Fruit fly (Drosophila melanogaster) whole organism, embryonic: Measurements from ENCODE around the gene CG16710.

ENCODE experiments used
- CG11085 ChIP-seq: fragments of 200-800 bp; sonication (Bioruptor generic); IDR thresholded peaks from 2 replicates; pipeline ENCODE4 v1.3.6; 2022; ENCODE audit warnings: missing biosample characterization, missing genetic modification characterization
- CG11560 ChIP-seq: fragments of 200-800 bp; sonication (Bioruptor generic); IDR thresholded peaks from 3 replicates; pipeline ENCODE4 v1.3.6; 2022; ENCODE audit warnings: missing biosample characterization, missing genetic modification characterization
- CG11696 ChIP-seq: fragments of 200-800 bp; sonication (Bioruptor generic); IDR thresholded peaks from 2 replicates; pipeline ENCODE4 v1.3.6; 2022; ENCODE audit warnings: missing biosample characterization, missing genetic modification characterization
- CG1233 ChIP-seq: fragments of 200-800 bp; sonication (Bioruptor generic); optimal IDR thresholded peaks from 4 replicates; lab custom pipeline; 2018; ENCODE audit warnings: missing biosample characterization, mild to moderate bottlenecking, missing genetic modification characterization
- CG12391 ChIP-seq: fragments of 200-800 bp; sonication (Bioruptor generic); optimal IDR thresholded peaks from 3 replicates; lab custom pipeline; 2018; ENCODE audit warnings: missing biosample characterization, mild to moderate bottlenecking, missing genetic modification characterization, moderate library complexity
- CG13775 ChIP-seq: fragments of 200-800 bp; sonication (Bioruptor generic); optimal IDR thresholded peaks from 3 replicates; lab custom pipeline; 2017; ENCODE audit warnings: missing biosample characterization, mild to moderate bottlenecking, missing genetic modification characterization
- CG14441 ChIP-seq: fragments of 200-800 bp; sonication (Bioruptor generic); IDR thresholded peaks from 2 replicates; pipeline ENCODE4 v1.3.6; 2022; ENCODE audit warnings: missing biosample characterization, missing genetic modification characterization
- CG15601 ChIP-seq: fragments of 200-800 bp; sonication (Bioruptor generic); optimal IDR thresholded peaks from 3 replicates; lab custom pipeline; 2019; ENCODE audit warnings: missing biosample characterization, mild to moderate bottlenecking, missing genetic modification characterization, moderate library complexity
- CG16779 ChIP-seq: fragments of 200-800 bp; sonication (Bioruptor generic); IDR thresholded peaks from 2 replicates; pipeline ENCODE4 v1.3.6; 2022; ENCODE audit warnings: missing biosample characterization, missing genetic modification characterization
- CG17802 ChIP-seq: fragments of 200-800 bp; sonication (Bioruptor generic); optimal IDR thresholded peaks from 2 replicates; lab custom pipeline; 2018; ENCODE audit warnings: missing biosample characterization, mild to moderate bottlenecking, missing genetic modification characterization, moderate library complexity
- CG18262 ChIP-seq: fragments of 200-800 bp; optimal IDR thresholded peaks from 3 replicates; lab custom pipeline; 2019; ENCODE audit warnings: missing biosample characterization, mild to moderate bottlenecking, missing genetic modification characterization, moderate library complexity
- CG2199 ChIP-seq: fragments of 200-800 bp; sonication (Bioruptor generic); IDR thresholded peaks from 3 replicates; pipeline ENCODE4 v1.3.6; 2022; ENCODE audit warnings: missing biosample characterization, missing genetic modification characterization
- CG2678 ChIP-seq: fragments of 200-800 bp; sonication (Bioruptor generic); optimal IDR thresholded peaks from 3 replicates; lab custom pipeline; 2019; ENCODE audit warnings: missing biosample characterization, mild to moderate bottlenecking, missing genetic modification characterization, moderate library complexity
- CG31224 ChIP-seq: fragments of 200-800 bp; sonication (Bioruptor generic); IDR thresholded peaks from 2 replicates; pipeline ENCODE4 v1.3.6; 2022; ENCODE audit warnings: missing biosample characterization, missing genetic modification characterization
- CG3281 ChIP-seq: fragments of 200-800 bp; sonication (Bioruptor generic); optimal IDR thresholded peaks from 3 replicates; lab custom pipeline; 2017; ENCODE audit warnings: missing biosample characterization, mild to moderate bottlenecking, missing genetic modification characterization
- CG4820 ChIP-seq: fragments of 200-800 bp; sonication (Bioruptor generic); optimal IDR thresholded peaks from 3 replicates; lab custom pipeline; 2016; ENCODE audit warnings: missing biosample characterization, missing genetic modification characterization
- CG5953 ChIP-seq: fragments of 200-800 bp; sonication (Bioruptor generic); IDR thresholded peaks from 2 replicates; pipeline ENCODE4 v1.3.6; 2022; ENCODE audit warnings: missing biosample characterization, missing genetic modification characterization
- CG6854 ChIP-seq: fragments of 200-800 bp; sonication (Bioruptor generic); optimal IDR thresholded peaks from 3 replicates; lab custom pipeline; 2017; ENCODE audit warnings: missing biosample characterization, mild to moderate bottlenecking, missing genetic modification characterization
- CG7372 ChIP-seq: fragments of 200-800 bp; sonication (Bioruptor generic); IDR thresholded peaks from 2 replicates; pipeline ENCODE4 v1.3.6; 2022; ENCODE audit warnings: missing biosample characterization, missing genetic modification characterization
- CG7963 ChIP-seq: fragments of 200-800 bp; sonication (Bioruptor generic); IDR thresholded peaks from 3 replicates; pipeline ENCODE4 v1.3.6; 2022; ENCODE audit warnings: missing biosample characterization, missing genetic modification characterization; ENCODE audit not compliant: partially characterized antibody
- CTCF ChIP-seq: fragments of 200-800 bp; sonication (Bioruptor generic); optimal IDR thresholded peaks from 2 replicates; lab custom pipeline; 2017; ENCODE audit warnings: missing biosample characterization, mild to moderate bottlenecking, missing genetic modification characterization, moderate library complexity
- D19A ChIP-seq: fragments of 200-800 bp; optimal IDR thresholded peaks from 3 replicates; lab custom pipeline; 2019; ENCODE audit warnings: missing biosample characterization, mild to moderate bottlenecking, missing genetic modification characterization, moderate library complexity
- Deaf1 ChIP-seq: fragments of 200-800 bp; optimal IDR thresholded peaks from 3 replicates; lab custom pipeline; 2019; ENCODE audit warnings: missing biosample characterization, mild to moderate bottlenecking, missing genetic modification characterization, moderate library complexity
- Ets97D ChIP-seq: fragments of 200-800 bp; sonication (Bioruptor generic); optimal IDR thresholded peaks from 3 replicates; lab custom pipeline; 2016; ENCODE audit warnings: missing biosample characterization, missing genetic modification characterization
- H2.0 ChIP-seq: fragments of 200-800 bp; sonication (Bioruptor generic); IDR thresholded peaks from 2 replicates; pipeline ENCODE4 v1.3.6; 2022; ENCODE audit warnings: missing biosample characterization, missing genetic modification characterization
- Lhr ChIP-seq: fragments of 200-800 bp; sonication (Bioruptor generic); optimal IDR thresholded peaks from 3 replicates; lab custom pipeline; 2017; ENCODE audit warnings: mild to moderate bottlenecking, missing biosample characterization, missing genetic modification reagents, missing genetic modification characterization
- Med ChIP-seq: fragments of 200-800 bp; sonication (Bioruptor generic); peaks from one replicate; lab custom pipeline; 2016; ENCODE audit warnings: missing biosample characterization, missing genetic modification characterization, mild to moderate bottlenecking, inconsistent platforms, moderate library complexity
- Opbp ChIP-seq: fragments of 200-800 bp; sonication (Bioruptor generic); IDR thresholded peaks from 3 replicates; pipeline ENCODE4 v1.3.6; 2022; ENCODE audit warnings: missing biosample characterization, missing genetic modification characterization; ENCODE audit not compliant: partially characterized antibody
- TFAM ChIP-seq: fragments of 200-800 bp; sonication (Bioruptor generic); optimal IDR thresholded peaks from 2 replicates; lab custom pipeline; 2017; ENCODE audit warnings: missing biosample characterization, missing genetic modification characterization, inconsistent platforms
- ap ChIP-seq: fragments of 200-800 bp; sonication (Bioruptor generic); IDR thresholded peaks from 2 replicates; pipeline ENCODE4 v1.3.6; 2022; ENCODE audit warnings: missing biosample characterization, missing genetic modification characterization
- ase ChIP-seq: fragments of 200-800 bp; sonication (Bioruptor generic); IDR thresholded peaks from 3 replicates; pipeline ENCODE4 v1.3.6; 2022; ENCODE audit warnings: missing biosample characterization, missing genetic modification characterization
- ato ChIP-seq: fragments of 200-800 bp; sonication (Bioruptor generic); IDR thresholded peaks from 2 replicates; pipeline ENCODE4 v1.3.6; 2022; ENCODE audit warnings: missing biosample characterization, missing genetic modification characterization; ENCODE audit not compliant: partially characterized antibody
- bcd ChIP-seq: fragments of 200-800 bp; sonication (Bioruptor generic); optimal IDR thresholded peaks from 2 replicates; lab custom pipeline; 2017; ENCODE audit warnings: missing biosample characterization, mild to moderate bottlenecking, missing genetic modification characterization
- ci ChIP-seq: fragments of 200-800 bp; sonication (Bioruptor generic); IDR thresholded peaks from 3 replicates; pipeline ENCODE4 v1.3.6; 2022; ENCODE audit warnings: missing biosample characterization, missing genetic modification characterization
- dpn ChIP-seq, 2 experiments: fragments of 200-800 bp; sonication (Bioruptor generic); optimal IDR thresholded peaks; 3 replicates each; lab custom pipeline; 2016; ENCODE audit warnings: missing biosample characterization in 2 of 2, missing genetic modification characterization in 2 of 2
- fd102C ChIP-seq: fragments of 200-800 bp; sonication (Bioruptor generic); optimal IDR thresholded peaks from 2 replicates; lab custom pipeline; 2018; ENCODE audit warnings: missing biosample characterization, mild to moderate bottlenecking, missing genetic modification characterization, moderate library complexity
- hb ChIP-seq: fragments of 200-800 bp; sonication (Bioruptor generic); IDR thresholded peaks from 3 replicates; pipeline ENCODE4 v1.3.6; 2022; ENCODE audit warnings: missing biosample characterization, missing genetic modification characterization; ENCODE audit not compliant: partially characterized antibody
- ind ChIP-seq: fragments of 200-800 bp; sonication (Bioruptor generic); optimal IDR thresholded peaks from 3 replicates; lab custom pipeline; 2016; ENCODE audit warnings: missing biosample characterization, missing genetic modification characterization
- jumu ChIP-seq: fragments of 200-800 bp; sonication (Bioruptor generic); optimal IDR thresholded peaks from 3 replicates; lab custom pipeline; 2016; ENCODE audit warnings: missing biosample characterization, missing genetic modification characterization
- kay ChIP-seq: fragments of 200-800 bp; sonication (Bioruptor generic); optimal IDR thresholded peaks from 2 replicates; lab custom pipeline; 2016; ENCODE audit warnings: missing biosample characterization, missing genetic modification characterization
- lbe ChIP-seq: fragments of 200-800 bp; sonication (Bioruptor generic); optimal IDR thresholded peaks from 2 replicates; lab custom pipeline; 2016; ENCODE audit warnings: missing biosample characterization, mild to moderate bottlenecking, missing genetic modification characterization
- lilli ChIP-seq: fragments of 200-800 bp; sonication (Bioruptor generic); optimal IDR thresholded peaks from 3 replicates; lab custom pipeline; 2016; ENCODE audit warnings: missing biosample characterization, missing genetic modification characterization
- maf-S ChIP-seq: fragments of 200-800 bp; sonication (Bioruptor generic); optimal IDR thresholded peaks from 2 replicates; lab custom pipeline; 2016; ENCODE audit warnings: missing biosample characterization, missing genetic modification characterization
- nmo ChIP-seq: fragments of 200-800 bp; sonication (Bioruptor generic); optimal IDR thresholded peaks from 2 replicates; lab custom pipeline; 2018; ENCODE audit warnings: missing biosample characterization, mild to moderate bottlenecking, missing genetic modification characterization, moderate library complexity
- p53 ChIP-seq: fragments of 200-800 bp; sonication (Bioruptor generic); optimal IDR thresholded peaks from 2 replicates; lab custom pipeline; 2016; ENCODE audit warnings: missing biosample characterization, missing genetic modification characterization
- pros ChIP-seq: fragments of 200-800 bp; sonication (Bioruptor generic); optimal IDR thresholded peaks from 3 replicates; lab custom pipeline; 2019; ENCODE audit warnings: missing biosample characterization, mild to moderate bottlenecking, missing genetic modification characterization, moderate library complexity
- tgo ChIP-seq: fragments of 200-800 bp; sonication (Bioruptor generic); IDR thresholded peaks from 3 replicates; pipeline ENCODE4 v1.3.6; 2022; ENCODE audit warnings: missing biosample characterization, missing genetic modification characterization
- tin ChIP-seq: fragments of 200-800 bp; sonication (Bioruptor generic); optimal IDR thresholded peaks from 3 replicates; lab custom pipeline; 2016; ENCODE audit warnings: missing biosample characterization, missing genetic modification characterization
- tio ChIP-seq: fragments of 200-800 bp; sonication (Bioruptor generic); optimal IDR thresholded peaks from 2 replicates; lab custom pipeline; 2017; ENCODE audit warnings: missing biosample characterization, missing genetic modification characterization, inconsistent platforms
- trem ChIP-seq: fragments of 200-800 bp; optimal IDR thresholded peaks from 3 replicates; lab custom pipeline; 2019; ENCODE audit warnings: missing biosample characterization, mild to moderate bottlenecking, missing genetic modification characterization, moderate library complexity

Gene CG16710

dm6 chr3R:23721936-23722335, 39.6 kb downstream of the CG16710 start (continued):
- TF ChIP-seq CG11085 (GFP tag; lab: Robert Waterston, UW) (0 out of 2 replicates have a peak, but pooled peaks have one; percentile 11), pros (peak; percentile 80), CG2678 (tag; lab: Kevin White, UChicago) (peak; percentile 42), H2.0 (GFP tag; lab: Robert Waterston, UW) (no peak), Ets97D (GFP tag; lab: Kevin White, UChicago) (peak; percentile 2), CTCF (GFP tag; lab: Kevin White, UChicago) (peak; percentile 98), Lhr (GFP tag; lab: Kevin White, UChicago) (peak; percentile 87), ind (GFP tag; lab: Kevin White, UChicago) (peak; percentile 21), CG6854 (GFP tag; lab: Kevin White, UChicago) (no peak), tin (GFP tag; lab: Kevin White, UChicago) (no peak), Opbp (GFP tag; lab: Robert Waterston, UW) (no peak), Med (peak; percentile 75), Deaf1 (peak; percentile 0), CG1233 (GFP tag; lab: Kevin White, UChicago) (no peak), CG2199 (peak; percentile 93), CG31224 (GFP tag; lab: Robert Waterston, UW) (no peak), nmo (GFP tag; lab: Kevin White, UChicago) (peak; percentile 50), CG18262 (peak; percentile 26), CG15601 (tag; lab: Kevin White, UChicago) (peak; percentile 52), hb (GFP tag; lab: Robert Waterston, UW) (no peak), lbe (GFP tag; lab: Kevin White, UChicago) (peak; percentile 15), lilli (peak; percentile 34), kay (GFP tag; lab: Kevin White, UChicago) (peak; percentile 8), CG7372 (GFP tag; lab: Robert Waterston, UW) (peak; percentile 13; the same call in 1 of the 2 replicates), ci (GFP tag; lab: Robert Waterston, UW) (0 out of 3 replicates have a peak, but pooled peaks have one; percentile 26), ato (GFP tag; lab: Robert Waterston, UW) (no peak), CG12391 (peak; percentile 43)

- no peak for TF ChIP-seq CG16779 (GFP tag; lab: Robert Waterston, UW)
- peak; percentile 80 for TF ChIP-seq bcd (GFP tag; lab: Kevin White, UChicago)
- TF ChIP-seq nmo (GFP tag; lab: Kevin White, UChicago) = peak; percentile 90
- TF ChIP-seq Deaf1 = peak; percentile 40
- TF ChIP-seq CG7963 (GFP tag; lab: Robert Waterston, UW) = no peak
- TF ChIP-seq fd102C (GFP tag; lab: Kevin White, UChicago) = no peak
- peak; percentile 63; the same call in 1 of the 2 replicates for TF ChIP-seq CG5953
- TF ChIP-seq D19A (tag; lab: Kevin White, UChicago) = peak; percentile 76
- peak; percentile 58; the same call in 1 of the 3 replicates for TF ChIP-seq ase (GFP tag; lab: Robert Waterston, UW)
- TF ChIP-seq tgo (GFP tag; lab: Robert Waterston, UW) = peak; percentile 92
- no peak for TF ChIP-seq jumu (GFP tag; lab: Kevin White, UChicago)
- no peak for TF ChIP-seq CG17802 (tag; lab: Kevin White, UChicago)
- TF ChIP-seq CG13775 (GFP tag; lab: Kevin White, UChicago) = peak; percentile 71
- no peak for TF ChIP-seq p53 (GFP tag; lab: Kevin White, UChicago)
- peak; percentile 49 for TF ChIP-seq CG4820 (GFP tag; lab: Kevin White, UChicago)
- peak; percentile 70 for TF ChIP-seq CG11696
- TF ChIP-seq CG11560 (tag; lab: Robert Waterston, UW) = peak; percentile 51; the same call in 2 of the 3 replicates
- peak in 1 of 2 experiments; percentile 86 for TF ChIP-seq dpn (GFP tag; optimal IDR thresholded peaks at IDR 0.05; lab: Kevin White, UChicago)
- TF ChIP-seq CG1233 (GFP tag; lab: Kevin White, UChicago) = peak; percentile 75
- TF ChIP-seq trem (tag; lab: Kevin White, UChicago) = peak; percentile 45
- peak; percentile 59 for TF ChIP-seq tio (GFP tag; lab: Kevin White, UChicago)
- TF ChIP-seq CG3281 (GFP tag; lab: Kevin White, UChicago) = peak; percentile 86
- TF ChIP-seq maf-S = no peak
- TF ChIP-seq TFAM (GFP tag; lab: Kevin White, UChicago) = peak; percentile 21
- peak; percentile 83 for TF ChIP-seq CG14441 (GFP tag; lab: Robert Waterston, UW)
- peak; percentile 81 for TF ChIP-seq ap (GFP tag; lab: Robert Waterston, UW)
These were observed 40.5 kb downstream of the CG16710 start, which contains the start of gene CG10365 for dm6 chr3R:23722680-23723372. Gene CG10365, plus strand, starts transcription at chr3R:23723331.
